Fruit fly (Drosophila melanogaster) whole organism, embryonic: ENCODE data around the gene spn-B.

Source experiments
- ATbp ChIP-seq: fragments of 200-800 bp; sonication (Bioruptor generic); optimal IDR thresholded peaks from 2 replicates; lab custom pipeline; 2017; ENCODE audit warnings: missing biosample characterization, mild to moderate bottlenecking, missing genetic modification characterization, missing genetic modification reagents
- Aef1 ChIP-seq: fragments of 200-800 bp; sonication (Bioruptor generic); IDR thresholded peaks from 3 replicates; pipeline ENCODE4 v1.3.6; 2022; ENCODE audit warnings: missing biosample characterization, missing genetic modification characterization
- Antp ChIP-seq: fragments of 200-800 bp; sonication (Bioruptor generic); optimal IDR thresholded peaks from 3 replicates; lab custom pipeline; 2016; ENCODE audit warnings: missing biosample characterization, missing genetic modification characterization
- B-H1 ChIP-seq: fragments of 200-800 bp; sonication (Bioruptor generic); IDR thresholded peaks from 3 replicates; pipeline ENCODE4 v1.3.6; 2022; ENCODE audit warnings: missing biosample characterization, missing genetic modification characterization
- CG11456 ChIP-seq: fragments of 200-800 bp; sonication (Bioruptor generic); IDR thresholded peaks from 3 replicates; pipeline ENCODE4 v1.3.6; 2022; ENCODE audit warnings: missing biosample characterization, missing genetic modification characterization
- CG1233 ChIP-seq: fragments of 200-800 bp; sonication (Bioruptor generic); optimal IDR thresholded peaks from 4 replicates; lab custom pipeline; 2018; ENCODE audit warnings: missing biosample characterization, mild to moderate bottlenecking, missing genetic modification characterization
- CG12744 ChIP-seq: fragments of 200-800 bp; sonication (Bioruptor generic); optimal IDR thresholded peaks from 2 replicates; lab custom pipeline; 2016; ENCODE audit warnings: missing biosample characterization, missing genetic modification characterization
- CG14710 ChIP-seq: fragments of 200-800 bp; sonication (Bioruptor generic); optimal IDR thresholded peaks from 3 replicates; lab custom pipeline; 2019; ENCODE audit warnings: missing biosample characterization, mild to moderate bottlenecking, missing genetic modification characterization, moderate library complexity
- CG15269 ChIP-seq: fragments of 200-800 bp; sonication (Bioruptor generic); optimal IDR thresholded peaks from 2 replicates; lab custom pipeline; 2018; ENCODE audit warnings: missing biosample characterization, mild to moderate bottlenecking, missing genetic modification characterization, moderate library complexity
- CG1603 ChIP-seq: fragments of 200-800 bp; sonication (Bioruptor generic); optimal IDR thresholded peaks from 2 replicates; lab custom pipeline; 2019; ENCODE audit warnings: missing biosample characterization, mild to moderate bottlenecking, missing genetic modification characterization, moderate library complexity
- CG16813 ChIP-seq: fragments of 200-800 bp; sonication (Bioruptor generic); IDR thresholded peaks from 3 replicates; pipeline ENCODE4 v1.3.6; 2022; ENCODE audit warnings: missing biosample characterization, missing genetic modification characterization; ENCODE audit not compliant: partially characterized antibody
- CG16863 ChIP-seq: fragments of 200-800 bp; sonication (Bioruptor generic); optimal IDR thresholded peaks from 3 replicates; lab custom pipeline; 2016; ENCODE audit warnings: missing biosample characterization, missing genetic modification characterization
- CG17328 ChIP-seq: fragments of 200-800 bp; sonication (Bioruptor generic); IDR thresholded peaks from 2 replicates; pipeline ENCODE4 v1.3.6; 2022; ENCODE audit warnings: missing biosample characterization, missing genetic modification characterization
- CG18476 ChIP-seq: fragments of 200-800 bp; sonication (Bioruptor generic); optimal IDR thresholded peaks from 2 replicates; lab custom pipeline; 2016; ENCODE audit warnings: missing biosample characterization, mild to moderate bottlenecking, missing genetic modification characterization
- CG18599 ChIP-seq: fragments of 200-800 bp; sonication (Bioruptor generic); optimal IDR thresholded peaks from 3 replicates; lab custom pipeline; 2017; ENCODE audit warnings: missing biosample characterization, missing genetic modification characterization, mild to moderate bottlenecking, moderate library complexity, missing genetic modification reagents
- CG2678 ChIP-seq: fragments of 200-800 bp; sonication (Bioruptor generic); optimal IDR thresholded peaks from 3 replicates; lab custom pipeline; 2019; ENCODE audit warnings: missing biosample characterization, mild to moderate bottlenecking, missing genetic modification characterization, moderate library complexity
- CG2712 ChIP-seq: fragments of 200-800 bp; optimal IDR thresholded peaks from 3 replicates; lab custom pipeline; 2019; ENCODE audit warnings: missing biosample characterization, mild to moderate bottlenecking, missing genetic modification characterization, moderate library complexity
- CG32772 ChIP-seq: fragments of 200-800 bp; sonication (Bioruptor generic); IDR thresholded peaks from 2 replicates; pipeline ENCODE4 v1.3.6; 2022; ENCODE audit warnings: missing biosample characterization, missing genetic modification characterization
- CG3281 ChIP-seq: fragments of 200-800 bp; sonication (Bioruptor generic); optimal IDR thresholded peaks from 3 replicates; lab custom pipeline; 2017; ENCODE audit warnings: missing biosample characterization, mild to moderate bottlenecking, missing genetic modification characterization
- CG34224 ChIP-seq: fragments of 200-800 bp; sonication (Bioruptor generic); IDR thresholded peaks from 3 replicates; pipeline ENCODE4 v1.3.6; 2022; ENCODE audit warnings: missing biosample characterization, missing genetic modification characterization; ENCODE audit not compliant: partially characterized antibody
- CG7556 ChIP-seq: fragments of 200-800 bp; sonication (Bioruptor generic); optimal IDR thresholded peaks from 2 replicates; lab custom pipeline; 2017; ENCODE audit warnings: missing biosample characterization, mild to moderate bottlenecking, missing genetic modification characterization
- CG8924 ChIP-seq: fragments of 200-800 bp; optimal IDR thresholded peaks from 3 replicates; lab custom pipeline; 2019; ENCODE audit warnings: missing biosample characterization, mild to moderate bottlenecking, missing genetic modification characterization, moderate library complexity
- E2f1 ChIP-seq: fragments of 200-800 bp; sonication (Bioruptor generic); IDR thresholded peaks from 2 replicates; pipeline ENCODE4 v1.3.6; 2022; ENCODE audit warnings: missing biosample characterization, missing genetic modification characterization
- Fer1 ChIP-seq: fragments of 200-800 bp; sonication (Bioruptor generic); optimal IDR thresholded peaks from 2 replicates; lab custom pipeline; 2017; ENCODE audit warnings: missing biosample characterization, mild to moderate bottlenecking, missing genetic modification characterization
- HLH54F ChIP-seq: fragments of 200-800 bp; sonication (Bioruptor generic); optimal IDR thresholded peaks from 3 replicates; lab custom pipeline; 2016; ENCODE audit warnings: missing biosample characterization, missing genetic modification characterization
- Nf-YA ChIP-seq: fragments of 200-800 bp; sonication (Bioruptor generic); IDR thresholded peaks from 2 replicates; pipeline ENCODE4 v1.3.6; 2022; ENCODE audit warnings: missing biosample characterization, missing genetic modification characterization
- Pdp1 ChIP-seq, 2 experiments: fragments of 200-800 bp; sonication (Bioruptor generic); optimal IDR thresholded peaks; 3 replicates each; lab custom pipeline; 2016; ENCODE audit warnings: missing biosample characterization in 2 of 2, missing genetic modification characterization in 2 of 2, mild to moderate bottlenecking in 1 of 2, moderate library complexity in 1 of 2
- Vsx1 ChIP-seq: fragments of 200-800 bp; sonication (Bioruptor generic); optimal IDR thresholded peaks from 2 replicates; lab custom pipeline; 2017; ENCODE audit warnings: missing biosample characterization, mild to moderate bottlenecking, missing genetic modification characterization, missing genetic modification reagents
- Xbp1 ChIP-seq: fragments of 200-800 bp; sonication (Bioruptor generic); optimal IDR thresholded peaks from 3 replicates; lab custom pipeline; 2016; ENCODE audit warnings: missing biosample characterization, mild to moderate bottlenecking, missing genetic modification characterization
- ab ChIP-seq: fragments of 200-800 bp; sonication (Bioruptor generic); optimal IDR thresholded peaks from 2 replicates; lab custom pipeline; 2016; ENCODE audit warnings: missing biosample characterization, missing genetic modification characterization
- caup ChIP-seq: fragments of 200-800 bp; sonication (Bioruptor generic); optimal IDR thresholded peaks from 3 replicates; lab custom pipeline; 2017; ENCODE audit warnings: missing biosample characterization, mild to moderate bottlenecking, missing genetic modification characterization, moderate library complexity; ENCODE audit not compliant: severe bottlenecking
- croc ChIP-seq: fragments of 200-800 bp; sonication (Bioruptor generic); conservative IDR thresholded peaks from 3 replicates; pipeline ENCODE4 v1.3.6; 2022; ENCODE audit warnings: missing biosample characterization, missing genetic modification characterization
- disco-r ChIP-seq: fragments of 200-800 bp; sonication (Bioruptor generic); optimal IDR thresholded peaks from 2 replicates; lab custom pipeline; 2016; ENCODE audit warnings: missing biosample characterization, missing genetic modification characterization
- dpn ChIP-seq, 2 experiments: fragments of 200-800 bp; sonication (Bioruptor generic); optimal IDR thresholded peaks; 3 replicates each; lab custom pipeline; 2016; ENCODE audit warnings: missing biosample characterization in 2 of 2, missing genetic modification characterization in 2 of 2
- eve ChIP-seq, 2 experiments: fragments of >200 bp; optimal IDR thresholded peaks; 2 replicates each; lab custom pipeline; 2017; ENCODE audit warnings: missing biosample characterization in 2 of 2, missing genetic modification characterization in 2 of 2
- fd102C ChIP-seq: fragments of 200-800 bp; sonication (Bioruptor generic); optimal IDR thresholded peaks from 2 replicates; lab custom pipeline; 2018; ENCODE audit warnings: missing biosample characterization, mild to moderate bottlenecking, missing genetic modification characterization, moderate library complexity
- fd96Cb ChIP-seq: fragments of 200-800 bp; sonication (Bioruptor generic); optimal IDR thresholded peaks from 2 replicates; lab custom pipeline; 2018; ENCODE audit warnings: missing biosample characterization, mild to moderate bottlenecking, missing genetic modification characterization, moderate library complexity
- gsb ChIP-seq: fragments of 200-800 bp; sonication (Bioruptor generic); IDR thresholded peaks from 2 replicates; pipeline ENCODE4 v1.3.6; 2022; ENCODE audit warnings: missing biosample characterization, missing genetic modification characterization
- gsb-n ChIP-seq: fragments of 200-800 bp; sonication (Bioruptor generic); optimal IDR thresholded peaks from 3 replicates; lab custom pipeline; 2018; ENCODE audit warnings: missing biosample characterization, mild to moderate bottlenecking, missing genetic modification characterization
- lab ChIP-seq: fragments of 200-800 bp; sonication (Bioruptor generic); optimal IDR thresholded peaks from 3 replicates; lab custom pipeline; 2017; ENCODE audit warnings: missing biosample characterization, missing genetic modification characterization, mild to moderate bottlenecking, moderate library complexity, missing genetic modification reagents
- lbe ChIP-seq: fragments of 200-800 bp; sonication (Bioruptor generic); optimal IDR thresholded peaks from 2 replicates; lab custom pipeline; 2016; ENCODE audit warnings: missing biosample characterization, mild to moderate bottlenecking, missing genetic modification characterization
- lola ChIP-seq, 3 experiments: fragments of >200 bp in 2 of 3; fragments of 200-800 bp in 1 of 3; sonication (Bioruptor generic) in 1 of 3; optimal IDR thresholded peaks; 2 replicates each; lab custom pipeline; 2017 to 2019; ENCODE audit warnings: missing biosample characterization in 3 of 3, missing genetic modification characterization in 3 of 3, mild to moderate bottlenecking in 1 of 3, moderate library complexity in 1 of 3
- oc ChIP-seq: fragments of 200-800 bp; sonication (Bioruptor generic); optimal IDR thresholded peaks from 2 replicates; lab custom pipeline; 2018; ENCODE audit warnings: missing biosample characterization, mild to moderate bottlenecking, missing genetic modification characterization, moderate library complexity
- onecut ChIP-seq: fragments of 200-800 bp; sonication (Bioruptor generic); IDR thresholded peaks from 2 replicates; pipeline ENCODE4 v1.3.6; 2022; ENCODE audit warnings: missing biosample characterization, missing genetic modification characterization
- prd ChIP-seq, 3 experiments: fragments of >200 bp in 2 of 3; fragments of 200-800 bp in 1 of 3; sonication (Bioruptor generic) in 1 of 3; optimal IDR thresholded peaks in 2 of 3; IDR thresholded peaks in 1 of 3; 2 replicates in 2 of 3; 3 replicates in 1 of 3; pipeline versions ENCODE4 v1.3.6 to Lab custom; 2017 to 2022; ENCODE audit warnings: missing biosample characterization in 1 of 3, missing genetic modification characterization in 1 of 3
- so ChIP-seq: fragments of 200-800 bp; sonication (Bioruptor generic); IDR thresholded peaks from 3 replicates; pipeline ENCODE4 v1.3.6; 2022; ENCODE audit warnings: missing biosample characterization, missing genetic modification characterization
- ssp ChIP-seq: fragments of 200-800 bp; sonication (Bioruptor generic); IDR thresholded peaks from 2 replicates; pipeline ENCODE4 v1.3.6; 2022; ENCODE audit warnings: missing biosample characterization, missing genetic modification characterization
- stwl ChIP-seq: fragments of 200-800 bp; sonication (Bioruptor generic); optimal IDR thresholded peaks from 3 replicates; lab custom pipeline; 2018; ENCODE audit warnings: missing biosample characterization, mild to moderate bottlenecking, missing genetic modification characterization, moderate library complexity
- tin ChIP-seq: fragments of 200-800 bp; sonication (Bioruptor generic); optimal IDR thresholded peaks from 3 replicates; lab custom pipeline; 2016; ENCODE audit warnings: missing biosample characterization, missing genetic modification characterization
- ttk ChIP-seq: fragments of 200-800 bp; sonication (Bioruptor generic); IDR thresholded peaks from 2 replicates; pipeline ENCODE4 v2.1.2; 2022; ENCODE audit warnings: missing biosample characterization, missing genetic modification characterization

The spn-B gene

DNA sequence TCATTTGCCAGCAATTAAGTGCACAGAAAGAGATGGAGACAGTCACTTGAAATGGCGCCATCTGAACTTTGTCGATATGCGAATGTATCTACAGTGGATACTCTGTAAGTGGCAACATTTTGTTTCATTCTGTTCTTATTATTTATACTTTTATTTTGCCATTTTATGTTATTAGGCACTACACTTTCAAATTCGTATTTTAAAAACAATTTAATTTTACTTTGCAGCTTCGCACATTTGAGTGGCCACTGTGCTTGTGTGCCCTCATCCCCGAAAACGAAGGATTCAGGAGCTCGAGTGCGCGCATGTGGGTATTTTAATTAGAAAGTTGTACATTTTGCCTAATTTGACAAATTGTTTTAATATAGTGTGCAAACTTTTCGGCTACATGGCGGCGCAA lies 29.6 kb downstream of the spn-B start (continued):
- TF ChIP-seq CG2678 (tag; lab: Kevin White, UChicago), result peak; percentile 56
- TF ChIP-seq lab, result peak; percentile 69
- peak; percentile 58 for TF ChIP-seq CG1603
- no peak for TF ChIP-seq ab (GFP tag; lab: Kevin White, UChicago)
- TF ChIP-seq CG18476 (GFP tag; lab: Kevin White, UChicago), result peak; percentile 11
- no peak for TF ChIP-seq gsb
- TF ChIP-seq fd102C, result peak; percentile 58
- peak; percentile 13 to 33 for TF ChIP-seq dpn (GFP tag; optimal IDR thresholded peaks at IDR 0.05; lab: Kevin White, UChicago)
- peak; percentile 45; the same call in 2 of the 3 replicates for TF ChIP-seq Aef1 (GFP tag; lab: Robert Waterston, UW)
- peak; percentile 74 for TF ChIP-seq CG18599
- TF ChIP-seq lola (GFP tag; optimal IDR thresholded peaks at IDR 0.05; lab: Kevin White, UChicago), result peak in 1 of 3 experiments; percentile 30
- peak; percentile 62 for TF ChIP-seq ttk
- TF ChIP-seq HLH54F (GFP tag; lab: Kevin White, UChicago), result no peak
- TF ChIP-seq tin (GFP tag; lab: Kevin White, UChicago), result peak; percentile 45
- TF ChIP-seq croc (GFP tag; lab: Robert Waterston, UW), result peak; percentile 27; the same call in 1 of the 3 replicates
- peak; percentile 45; the same call in 1 of the 2 replicates for TF ChIP-seq ssp
- peak; percentile 40 for TF ChIP-seq fd96Cb (tag; lab: Kevin White, UChicago)
- TF ChIP-seq CG7556 (GFP tag; lab: Kevin White, UChicago), result peak; percentile 19
- TF ChIP-seq Pdp1 (GFP tag; optimal IDR thresholded peaks at IDR 0.05; lab: Kevin White, UChicago), result peak; percentile 26 to 39
- TF ChIP-seq CG14710 (tag; lab: Kevin White, UChicago), result peak; percentile 15
- TF ChIP-seq Xbp1 (GFP tag; lab: Kevin White, UChicago), result peak; percentile 36
- TF ChIP-seq CG11456, result peak; percentile 64; the same call in 1 of the 3 replicates
- no peak for TF ChIP-seq CG16863
- no peak for TF ChIP-seq prd (optimal IDR thresholded peaks at IDR 0.05; lab: Kevin White, UChicago)
- peak; percentile 88 for TF ChIP-seq prd (GFP tag; IDR thresholded peaks at IDR 0.05; lab: Robert Waterston, UW)
- no peak for TF ChIP-seq CG16813 (GFP tag; lab: Robert Waterston, UW)
- peak; percentile 13 for TF ChIP-seq gsb-n (tag; lab: Kevin White, UChicago)
- TF ChIP-seq CG32772 (GFP tag; lab: Robert Waterston, UW), result peak; percentile 58
- peak; percentile 28; the same call in 1 of the 2 replicates for TF ChIP-seq E2f1 (GFP tag; lab: Robert Waterston, UW)
- no peak for TF ChIP-seq Antp (GFP tag; lab: Kevin White, UChicago)
- TF ChIP-seq caup (GFP tag; lab: Kevin White, UChicago), result peak; percentile 20
- peak in 1 of 2 experiments; percentile 35 for TF ChIP-seq eve (GFP tag; optimal IDR thresholded peaks at IDR 0.05; lab: Kevin White, UChicago)
- peak; percentile 49 for TF ChIP-seq CG15269 (tag; lab: Kevin White, UChicago)
- peak; percentile 45; the same call in 1 of the 3 replicates for TF ChIP-seq B-H1 (GFP tag; lab: Robert Waterston, UW)
- peak; percentile 35 for TF ChIP-seq CG8924
- no peak for TF ChIP-seq oc
- no peak for TF ChIP-seq Nf-YA (GFP tag; lab: Robert Waterston, UW)

DNA sequence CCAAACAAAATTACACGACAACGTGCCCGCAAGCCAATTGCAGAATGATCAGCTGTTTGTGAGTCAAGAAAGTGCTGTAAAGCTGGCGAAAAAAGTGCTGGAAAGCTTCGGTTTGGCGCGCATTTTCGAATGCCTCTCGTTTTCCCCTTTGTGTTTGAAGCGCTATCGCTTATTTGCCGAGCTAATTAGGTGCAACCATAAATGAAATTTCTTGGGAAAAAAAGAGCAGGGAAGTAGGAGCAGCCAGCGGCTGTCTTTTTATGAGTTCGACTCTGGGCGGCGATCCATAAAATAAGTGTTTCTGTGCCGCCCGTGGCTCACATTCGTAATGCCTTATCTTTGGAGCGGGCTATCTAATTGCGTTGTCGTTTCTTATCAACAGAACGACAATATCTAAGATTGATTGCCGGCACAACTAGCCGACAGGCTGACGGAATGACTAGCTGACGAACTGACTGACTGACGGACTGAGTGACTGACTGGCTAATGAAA lies 33.9 kb downstream of the spn-B start, which contains the start of gene Dnaaf5:
Gene Dnaaf5, minus strand, starts transcription at position 46 of the 492 bp plus-strand sequence.
- TF ChIP-seq CG17328 (GFP tag; lab: Robert Waterston, UW), result peak; percentile 18; the same call in 1 of the 2 replicates
- TF ChIP-seq Fer1 (GFP tag; lab: Kevin White, UChicago), result peak; percentile 41
- TF ChIP-seq CG1603, result peak; percentile 37
- TF ChIP-seq onecut, result no peak
- no peak for TF ChIP-seq disco-r (GFP tag; lab: Kevin White, UChicago)
- peak; percentile 3 for TF ChIP-seq CG2712 (tag; lab: Kevin White, UChicago)
- no peak for TF ChIP-seq CG34224 (GFP tag; lab: Robert Waterston, UW)
- no peak for TF ChIP-seq so (GFP tag; lab: Robert Waterston, UW)
- peak; percentile 35 for TF ChIP-seq ATbp (GFP tag; lab: Kevin White, UChicago)
- TF ChIP-seq CG1233, result peak; percentile 18
- TF ChIP-seq stwl (tag; lab: Kevin White, UChicago), result peak; percentile 12
- peak; percentile 21 for TF ChIP-seq CG3281 (GFP tag; lab: Kevin White, UChicago)
- peak; percentile 1 for TF ChIP-seq CG12744
- peak; percentile 77 for TF ChIP-seq lbe (GFP tag; lab: Kevin White, UChicago)
- peak; percentile 98 for TF ChIP-seq Vsx1 (GFP tag; lab: Kevin White, UChicago)
